Fruit fly (Drosophila melanogaster): ENCODE measurements around the gene CG42537.
A peak's percentile ranks its signal among the peaks of the same experiment; 100 is the strongest.

The CG42537 gene

DNA sequence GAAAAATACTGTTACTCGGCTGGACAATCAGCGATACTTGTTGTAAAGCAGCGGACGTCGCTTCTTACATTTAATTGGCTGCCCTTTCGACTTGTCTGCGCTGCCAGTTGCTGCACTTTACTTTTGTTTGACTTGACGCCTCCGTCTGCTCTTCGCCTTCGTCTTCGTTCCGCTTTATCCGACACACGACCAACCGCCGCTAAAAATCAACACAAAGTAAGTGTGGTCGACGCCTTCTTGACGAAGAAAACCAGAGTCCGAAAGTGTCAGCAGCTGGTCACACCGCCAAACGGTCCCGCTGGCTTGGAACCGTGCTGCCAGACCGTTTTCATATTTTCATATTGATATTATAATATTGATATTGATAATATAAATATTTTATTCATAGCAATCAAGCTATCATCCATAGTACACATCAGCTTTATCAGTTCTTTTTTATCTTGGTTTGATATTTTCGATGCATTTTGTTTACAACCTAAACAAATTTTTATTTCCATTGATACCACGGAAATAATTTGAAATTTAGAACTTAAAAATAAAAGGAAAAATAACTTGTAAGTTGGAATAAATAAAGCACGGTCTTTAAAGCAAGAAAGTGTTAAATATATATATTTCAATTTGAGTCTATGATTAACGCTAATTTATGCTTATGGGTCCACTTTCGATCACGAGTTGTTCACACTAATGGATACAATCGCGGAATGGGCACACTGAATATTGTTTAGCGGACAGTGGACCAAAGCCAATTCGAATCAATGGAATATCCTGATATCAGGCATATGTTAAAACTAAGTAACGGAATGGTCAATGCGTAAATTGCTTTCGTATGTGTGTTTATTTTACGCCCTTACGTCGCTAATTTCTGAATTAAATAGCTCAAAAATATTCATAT is 28.3 kb downstream of the CG42537 start, which contains the start of gene Dmtn (continued):
- TF ChIP-seq Elba2 (GFP tag; optimal IDR thresholded peaks at IDR 0.05) = peak; percentile 43
- TF ChIP-seq CG6813 (GFP tag; optimal IDR thresholded peaks at IDR 0.05) = peak; percentile 44
- peak; percentile 9 for TF ChIP-seq Fer2 (tag; optimal IDR thresholded peaks at IDR 0.05)

- TF ChIP-seq sd (tag; optimal IDR thresholded peaks at IDR 0.05) = peak; percentile 50
- no peak for TF ChIP-seq CG4730 (GFP tag; IDR thresholded peaks at IDR 0.05)
- TF ChIP-seq nau (GFP tag; optimal IDR thresholded peaks at IDR 0.05) = peak; percentile 21
- no peak for TF ChIP-seq CG34422 (GFP tag; IDR thresholded peaks at IDR 0.05)
- TF ChIP-seq NfI (GFP tag; optimal IDR thresholded peaks at IDR 0.05) = no peak
- TF ChIP-seq scrt (GFP tag; optimal IDR thresholded peaks at IDR 0.05) = peak; percentile 24
- TF ChIP-seq CG17829 (tag; optimal IDR thresholded peaks at IDR 0.05) = peak; percentile 38
- TF ChIP-seq CG16813 (GFP tag; IDR thresholded peaks at IDR 0.05; ENCODE audit: partially characterized antibody) = no peak
- no peak for TF ChIP-seq hkb (optimal IDR thresholded peaks at IDR 0.05)
- no peak for TF ChIP-seq hkb (GFP tag; IDR thresholded peaks at IDR 0.05)
- TF ChIP-seq gcm2 (GFP tag; optimal IDR thresholded peaks at IDR 0.05) = no peak
- TF ChIP-seq CG11093 (GFP tag; IDR thresholded peaks at IDR 0.05) = no peak
- no peak for TF ChIP-seq tio (GFP tag; optimal IDR thresholded peaks at IDR 0.05)
- TF ChIP-seq MTF-1 (GFP tag; optimal IDR thresholded peaks at IDR 0.05; ENCODE audit: borderline replicate concordance) = peak; percentile 15
- TF ChIP-seq CG4328 (GFP tag; optimal IDR thresholded peaks at IDR 0.05) = no peak
- TF ChIP-seq sug (tag; optimal IDR thresholded peaks at IDR 0.05) = peak; percentile 24
- TF ChIP-seq CG4617 (GFP tag; optimal IDR thresholded peaks at IDR 0.05; ENCODE audit: borderline replicate concordance) = peak; percentile 22
- peak; percentile 20 for TF ChIP-seq Deaf1 (tag; optimal IDR thresholded peaks at IDR 0.05)
- TF ChIP-seq Bdp1 (GFP tag; optimal IDR thresholded peaks at IDR 0.05) = no peak
- TF ChIP-seq CG12659 (GFP tag; optimal IDR thresholded peaks at IDR 0.05) = peak; percentile 55
- TF ChIP-seq pho (GFP tag; optimal IDR thresholded peaks at IDR 0.05) = no peak
- peak; percentile 47 for TF ChIP-seq mirr (GFP tag; optimal IDR thresholded peaks at IDR 0.05)
- peak; percentile 59 for TF ChIP-seq cwo (GFP tag; optimal IDR thresholded peaks at IDR 0.05)
- TF ChIP-seq tll (GFP tag; optimal IDR thresholded peaks at IDR 0.05) = no peak
- no peak for TF ChIP-seq Dek (tag; optimal IDR thresholded peaks at IDR 0.05)
- TF ChIP-seq CG16815 (GFP tag; optimal IDR thresholded peaks at IDR 0.05) = no peak
- no peak for TF ChIP-seq jigr1 (GFP tag; IDR thresholded peaks at IDR 0.05)
- TF ChIP-seq CG1602 (GFP tag; optimal IDR thresholded peaks at IDR 0.05) = no peak
- no peak for TF ChIP-seq sr (GFP tag; IDR thresholded peaks at IDR 0.05)
- TF ChIP-seq phol (tag; optimal IDR thresholded peaks at IDR 0.05) = peak; percentile 2
- peak; percentile 19 for TF ChIP-seq CG15514 (GFP tag; optimal IDR thresholded peaks at IDR 0.05)
- TF ChIP-seq sim (GFP tag; IDR thresholded peaks at IDR 0.05) = no peak
- TF ChIP-seq Myb (GFP tag; optimal IDR thresholded peaks at IDR 0.05) = peak; percentile 50
- peak; percentile 92 for TF ChIP-seq Jarid2 (GFP tag; optimal IDR thresholded peaks at IDR 0.05)
- TF ChIP-seq CG17328 (GFP tag; IDR thresholded peaks at IDR 0.05) = no peak
- TF ChIP-seq Scr (GFP tag; IDR thresholded peaks at IDR 0.05; ENCODE audit: partially characterized antibody) = no peak
- TF ChIP-seq tgo (GFP tag; IDR thresholded peaks at IDR 0.05) = no peak
- TF ChIP-seq CG17186 (GFP tag; optimal IDR thresholded peaks at IDR 0.05) = peak; percentile 34
- TF ChIP-seq CG12071 (GFP tag; optimal IDR thresholded peaks at IDR 0.05) = peak; percentile 14
- TF ChIP-seq Med (GFP tag) = peak; percentile 76
- no peak for TF ChIP-seq CG7556 (GFP tag; optimal IDR thresholded peaks at IDR 0.05)
- TF ChIP-seq wek (GFP tag; optimal IDR thresholded peaks at IDR 0.05) = no peak
- TF ChIP-seq Aef1 (GFP tag; IDR thresholded peaks at IDR 0.05) = no peak
Observed at dm6 chr3R:6406566-6407098, 29.0 kb downstream of the CG42537 start, which contains the start of gene gpp. Gene gpp (plus strand): TSS chr3R:6406855.

Data from whole organism, embryonic.